Worm (Caenorhabditis elegans): ENCODE results near the gene R01E6.7.

- TF ChIP-seq tab-1 (GFP tag; IDR thresholded peaks at IDR 0.05) (no peak), ztf-29 (GFP tag; IDR thresholded peaks at IDR 0.05) (no peak)
Observed at ce11 chrX:13598021-13598499, 28.3 kb upstream of the R01E6.7 start, which contains the start of gene bra-1.
